Worm (Caenorhabditis elegans): ENCODE measurements around the gene C41H7.9.

DNA sequence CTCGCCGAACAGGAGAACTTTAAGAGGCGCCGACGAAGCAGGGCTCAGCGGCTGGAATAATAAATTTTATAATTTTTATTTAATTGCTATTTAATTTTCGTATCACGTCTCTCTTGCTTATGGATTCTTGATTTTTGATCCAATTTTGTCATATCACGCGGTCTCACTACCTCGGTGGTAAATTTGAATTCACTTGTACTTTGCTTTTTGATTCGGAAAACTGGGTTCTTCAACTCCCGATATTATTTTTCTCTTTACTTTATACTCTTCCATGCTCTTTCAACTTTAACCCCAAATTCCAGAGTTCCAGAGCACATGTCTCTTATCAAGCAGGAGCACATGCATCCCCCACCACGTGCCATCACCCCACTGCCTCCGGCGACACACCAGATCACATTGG lies 8.4 kb downstream of the C41H7.9 start, which contains the start of gene lido-11:
- TF ChIP-seq ces-1 (GFP tag; optimal IDR thresholded peaks at IDR 0.05) (no peak), nhr-90 (tag; optimal IDR thresholded peaks at IDR 0.05; ENCODE audit: poor library complexity) (no peak), unc-130 (tag; optimal IDR thresholded peaks at IDR 0.05) (no peak), Y116A8C.19 (tag; optimal IDR thresholded peaks at IDR 0.05; ENCODE audit: borderline replicate concordance) (no peak), aly-2 (tag; optimal IDR thresholded peaks at IDR 0.05) (no peak), fkh-8 (tag; optimal IDR thresholded peaks at IDR 0.05) (no peak)
